Worm (Caenorhabditis elegans): ENCODE results near the gene nhr-118.

The nhr-118 gene

DNA sequence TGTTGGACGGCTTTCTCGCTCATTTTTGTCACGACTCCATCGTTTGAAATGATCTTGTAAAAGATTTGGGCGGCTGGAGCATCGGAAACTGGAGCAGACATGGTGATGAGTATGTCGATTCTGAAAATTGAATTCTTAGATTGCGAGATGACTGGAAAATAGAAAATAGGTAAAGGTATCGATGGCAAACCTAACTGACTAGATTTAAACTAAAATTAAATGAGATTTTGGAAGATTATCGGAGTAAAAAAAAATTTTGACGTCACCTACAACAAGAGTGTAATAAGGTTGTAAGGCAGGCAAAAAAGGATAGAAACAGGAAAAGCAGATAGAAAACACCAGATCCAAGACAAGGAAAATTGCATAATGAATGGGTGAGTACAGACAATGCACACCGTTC is 13.9 kb downstream of the nhr-118 start, which contains the start of gene skr-14:
TSS of gene skr-14 (minus strand) at position 101 of the 400 bp plus-strand sequence.
- TF ChIP-seq snpc-4 (tag; optimal IDR thresholded peaks at IDR 0.05) (no peak), nhr-41 (GFP tag; IDR thresholded peaks at IDR 0.05) (no peak), lin-13 (GFP tag; optimal IDR thresholded peaks at IDR 0.05) (no peak), Y5F2A.4 (GFP tag; optimal IDR thresholded peaks at IDR 0.05) (no peak), cey-2 (tag; optimal IDR thresholded peaks at IDR 0.05; ENCODE audit: borderline replicate concordance, insufficient read depth) (no peak), zip-2 (tag; optimal IDR thresholded peaks at IDR 0.05) (no peak), tra-1 (GFP tag; IDR thresholded peaks at IDR 0.05) (no peak), daf-8 (GFP tag; IDR thresholded peaks at IDR 0.05) (no peak), skn-1 (tag; optimal IDR thresholded peaks at IDR 0.05) (no peak), lin-29 (GFP tag; IDR thresholded peaks at IDR 0.05) (no peak)

DNA sequence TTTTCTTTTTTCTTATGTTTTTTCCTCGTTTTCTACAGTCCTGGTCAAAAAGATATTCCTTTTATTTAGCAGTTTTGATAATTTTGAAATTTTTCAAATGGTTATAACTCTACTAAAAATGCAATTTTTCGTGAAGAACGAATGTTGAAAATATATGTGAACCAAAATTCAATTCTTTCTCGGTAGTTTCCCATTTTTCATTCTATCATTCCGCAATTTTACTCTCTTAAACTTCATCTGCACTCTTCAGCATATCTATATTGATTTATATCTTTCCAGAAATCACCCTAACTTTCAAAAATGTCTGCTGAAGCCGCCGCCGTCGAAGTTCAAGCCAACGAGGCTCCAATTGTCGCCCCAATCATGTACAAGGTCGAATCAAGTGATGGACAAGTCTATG is 14.5 kb downstream of the nhr-118 start, which contains the start of gene skr-7:
TSS of gene skr-7 (plus strand) at position 301 of the 400 bp plus-strand sequence.
- TF ChIP-seq lin-38 (GFP tag; IDR thresholded peaks at IDR 0.05) (no peak), ceh-44 (GFP tag; IDR thresholded peaks at IDR 0.05) (no peak), nhr-102 (tag; optimal IDR thresholded peaks at IDR 0.05) (no peak), F37D6.2 (tag; optimal IDR thresholded peaks at IDR 0.05) (no peak), ceh-32 (tag; optimal IDR thresholded peaks at IDR 0.05; ENCODE audit: poor library complexity) (no peak), ztf-7 (tag; optimal IDR thresholded peaks at IDR 0.05) (no peak)

DNA sequence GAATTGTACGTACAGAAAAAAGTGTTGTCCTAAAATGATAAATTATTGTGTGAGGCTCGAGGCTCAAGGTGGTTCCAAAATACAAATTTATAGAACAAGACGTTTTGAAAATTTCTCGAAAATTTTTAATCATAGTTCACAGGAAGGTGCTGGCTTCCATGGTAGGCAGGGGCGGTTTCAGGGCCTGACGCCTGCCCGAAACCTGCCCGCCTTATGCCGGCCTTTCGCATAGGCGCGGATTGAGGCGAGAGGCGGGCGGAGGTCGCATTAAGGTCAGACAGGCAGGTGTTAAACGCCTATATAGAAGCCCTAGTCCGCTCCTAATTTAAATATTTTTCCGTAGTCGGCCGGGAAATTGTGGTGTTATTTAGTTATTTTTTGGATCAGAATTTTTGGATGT is 15.5 kb downstream of the nhr-118 start:
- TF ChIP-seq set-16 (GFP tag; IDR thresholded peaks at IDR 0.05) = peak; percentile 63; the same call in 1 of the 2 replicates
- no peak for TF ChIP-seq nhr-6 (tag; optimal IDR thresholded peaks at IDR 0.05)

DNA sequence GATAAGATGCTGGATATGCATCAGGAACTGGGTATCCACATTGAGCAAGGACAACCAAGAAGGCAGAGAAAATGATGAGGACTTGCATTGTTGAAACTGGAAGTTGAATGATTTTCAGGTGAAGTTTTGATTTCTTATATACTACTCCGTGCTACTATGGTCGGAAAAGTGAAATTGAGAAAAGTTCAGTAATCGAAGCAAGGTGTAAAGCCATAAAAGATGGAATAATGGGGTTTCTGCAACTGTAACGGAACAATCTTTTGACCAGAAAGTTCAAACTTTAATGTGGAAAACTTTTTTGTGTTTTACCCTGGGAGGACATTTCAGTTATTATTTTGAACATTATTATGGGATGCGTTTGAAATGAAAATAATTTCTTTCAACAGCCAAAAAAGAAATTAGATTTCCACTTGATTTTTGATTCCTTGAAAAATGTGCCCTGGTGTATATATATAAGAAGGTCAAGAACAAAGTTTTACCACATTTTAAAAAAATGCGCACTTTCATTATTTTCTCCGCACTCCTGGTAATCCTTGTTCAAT is 16.3 kb downstream of the nhr-118 start, which contains the start of the genes Y47D7A.9 and Y47D7A.19:
TSS of gene Y47D7A.9 (minus strand) at position 101 of the 542 bp plus-strand sequence.
TSS of gene Y47D7A.19 (plus strand) at position 492 of the 542 bp plus-strand sequence.
- no peak for TF ChIP-seq nhr-237 (tag; optimal IDR thresholded peaks at IDR 0.05)
- no peak for TF ChIP-seq hif-1 (tag; optimal IDR thresholded peaks at IDR 0.05)
- no peak for TF ChIP-seq set-16 (GFP tag; IDR thresholded peaks at IDR 0.05)
- no peak for TF ChIP-seq zfp-3 (GFP tag; conservative IDR thresholded peaks at IDR 0.05)
- no peak for TF ChIP-seq lin-1 (GFP tag; IDR thresholded peaks at IDR 0.05)
- no peak for TF ChIP-seq nhr-76 (tag; optimal IDR thresholded peaks at IDR 0.05)
- TF ChIP-seq lim-7 (GFP tag; IDR thresholded peaks at IDR 0.05) = no peak
- TF ChIP-seq Y75B8A.6 (GFP tag; IDR thresholded peaks at IDR 0.05) = no peak
- TF ChIP-seq ZK337.2 (GFP tag; IDR thresholded peaks at IDR 0.05) = no peak
- TF ChIP-seq ces-1 (GFP tag; optimal IDR thresholded peaks at IDR 0.05) = no peak
- TF ChIP-seq zag-1 (tag; optimal IDR thresholded peaks at IDR 0.05) = no peak
- TF ChIP-seq unc-39 (tag; optimal IDR thresholded peaks at IDR 0.05) = no peak
- no peak for TF ChIP-seq egl-27 (tag; optimal IDR thresholded peaks at IDR 0.05)
- no peak for TF ChIP-seq Y48G9A.11 (GFP tag; IDR thresholded peaks at IDR 0.05)
- no peak for TF ChIP-seq F49E8.2 (tag; optimal IDR thresholded peaks at IDR 0.05; ENCODE audit: borderline replicate concordance)
- no peak for TF ChIP-seq madf-5 (GFP tag; IDR thresholded peaks at IDR 0.05)

DNA sequence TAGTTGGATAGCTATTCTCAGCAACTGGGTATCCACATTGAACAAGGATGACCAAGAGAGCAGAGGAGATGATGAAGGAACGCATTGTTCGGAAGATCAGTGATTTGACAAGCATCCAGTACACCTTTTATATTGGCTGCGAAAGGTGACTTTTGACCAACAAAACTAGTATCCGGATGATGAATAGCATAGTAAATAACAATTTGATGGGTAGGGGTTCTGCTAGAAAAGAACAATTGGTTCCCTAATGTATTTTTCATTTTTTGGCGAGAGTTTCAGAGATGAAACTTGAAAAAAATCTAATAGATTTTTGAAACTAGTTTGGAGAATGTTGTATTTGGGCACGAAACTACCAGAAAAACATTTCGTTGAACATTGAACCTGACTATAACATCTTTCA is 20.6 kb downstream of the nhr-118 start, which contains the start of gene Y47D7A.11:
TSS of gene Y47D7A.11 (minus strand) at position 101 of the 400 bp plus-strand sequence.
- TF ChIP-seq ceh-62 (tag; optimal IDR thresholded peaks at IDR 0.05) (no peak), unc-62 (GFP tag; optimal IDR thresholded peaks at IDR 0.05 in 1 of 2) (peak in 1 of 2 experiments; percentile 28), unc-62 (tag; optimal IDR thresholded peaks at IDR 0.05) (no peak)

Measured in whole organism, L4 larva.